Worm (Caenorhabditis elegans): ENCODE results near the gene mel-28.

DNA sequence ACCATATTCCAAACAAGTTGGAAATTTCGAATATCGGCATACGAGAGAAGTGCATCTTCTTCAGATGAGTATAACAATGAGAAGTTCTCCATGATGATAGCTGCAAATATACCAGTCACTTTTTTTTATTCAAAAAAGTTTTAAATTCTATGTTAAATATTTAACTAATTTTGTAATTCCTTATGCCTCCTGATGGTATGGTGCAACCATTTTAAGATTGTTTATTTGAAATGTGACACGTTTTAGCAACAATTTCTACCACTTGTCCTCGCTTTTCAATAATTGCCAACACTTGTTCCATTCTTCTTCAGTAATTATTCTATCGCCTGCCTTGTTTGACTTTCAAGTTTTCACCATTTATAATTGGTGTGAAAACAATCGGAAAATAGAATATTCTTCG, 39.9 kb upstream of the mel-28 start, which contains the start of gene F17C8.6:
- TF ChIP-seq tab-1 (GFP tag; IDR thresholded peaks at IDR 0.05), result no peak
- TF ChIP-seq flt-1 (GFP tag; IDR thresholded peaks at IDR 0.05), result no peak
- TF ChIP-seq ztf-23 (GFP tag; IDR thresholded peaks at IDR 0.05), result no peak
- no peak for TF ChIP-seq ref-1 (GFP tag; conservative IDR thresholded peaks at IDR 0.05)
- no peak for TF ChIP-seq cog-1 (tag; optimal IDR thresholded peaks at IDR 0.05)
- TF ChIP-seq klf-2 (GFP tag; conservative IDR thresholded peaks at IDR 0.05), result no peak
- TF ChIP-seq ztf-29 (GFP tag; IDR thresholded peaks at IDR 0.05), result no peak
